Fruit fly (Drosophila melanogaster): ENCODE data around the gene bap.

Gene bap

dm6 chr3R:21378595-21378994, 10.1 kb upstream of the bap start, which contains the start of gene tin (continued):
- TF ChIP-seq chm (GFP tag; IDR thresholded peaks at IDR 0.05) (peak; percentile 97), Bgb (GFP tag; IDR thresholded peaks at IDR 0.05; ENCODE audit: partially characterized antibody) (peak; percentile 57), NfI (GFP tag; optimal IDR thresholded peaks at IDR 0.05) (peak; percentile 84), her (GFP tag; optimal IDR thresholded peaks at IDR 0.05) (no peak), Hr78 (GFP tag; optimal IDR thresholded peaks at IDR 0.05) (peak in 1 of 2 experiments; percentile 72), bigmax (GFP tag; optimal IDR thresholded peaks at IDR 0.05) (peak; percentile 32), lola (GFP tag; optimal IDR thresholded peaks at IDR 0.05) (peak in 1 of 3 experiments; percentile 95), maf-S (GFP tag; optimal IDR thresholded peaks at IDR 0.05) (peak; percentile 16), amos (GFP tag; IDR thresholded peaks at IDR 0.05; ENCODE audit: partially characterized antibody) (peak; percentile 69), CG32772 (GFP tag; IDR thresholded peaks at IDR 0.05) (peak; percentile 94), insv (GFP tag; optimal IDR thresholded peaks at IDR 0.05) (peak in 1 of 2 experiments; percentile 52), hth (optimal IDR thresholded peaks at IDR 0.05) (no peak), dm (GFP tag; optimal IDR thresholded peaks at IDR 0.05) (no peak), Opbp (GFP tag; IDR thresholded peaks at IDR 0.05; ENCODE audit: partially characterized antibody) (peak; percentile 59; the same call in 1 of the 3 replicates), GATAe (GFP tag; conservative IDR thresholded peaks at IDR 0.05) (peak; percentile 76), CG11696 (GFP tag; IDR thresholded peaks at IDR 0.05) (peak; percentile 84), CG9215 (GFP tag; IDR thresholded peaks at IDR 0.05) (no peak; the same call in 1 of the 2 replicates), gfzf (GFP tag; optimal IDR thresholded peaks at IDR 0.05) (no peak), Hr3 (GFP tag; optimal IDR thresholded peaks at IDR 0.05) (peak; percentile 85), br (optimal IDR thresholded peaks at IDR 0.05) (no peak), fd3F (GFP tag; optimal IDR thresholded peaks at IDR 0.05) (peak; percentile 78), CG31388 (GFP tag; optimal IDR thresholded peaks at IDR 0.05) (peak; percentile 72), cato (GFP tag; optimal IDR thresholded peaks at IDR 0.05; ENCODE audit: borderline replicate concordance) (peak; percentile 77), BEAF-32 (GFP tag; optimal IDR thresholded peaks at IDR 0.05) (peak; percentile 70), sima (GFP tag; optimal IDR thresholded peaks at IDR 0.05) (no peak), CG12659 (GFP tag; optimal IDR thresholded peaks at IDR 0.05) (peak; percentile 93), CG4730 (GFP tag; IDR thresholded peaks at IDR 0.05) (peak; percentile 94), Ssrp (tag; optimal IDR thresholded peaks at IDR 0.05) (peak; percentile 88), CG31365 (tag; optimal IDR thresholded peaks at IDR 0.05) (peak; percentile 50), abd-A (tag; optimal IDR thresholded peaks at IDR 0.05) (peak; percentile 41), da (GFP tag; optimal IDR thresholded peaks at IDR 0.05) (no peak), CG1024 (GFP tag; IDR thresholded peaks at IDR 0.05) (peak; percentile 90), ind (GFP tag; optimal IDR thresholded peaks at IDR 0.05) (peak; percentile 83), Drgx (GFP tag; IDR thresholded peaks at IDR 0.05) (peak; percentile 95), ash1 (GFP tag; optimal IDR thresholded peaks at IDR 0.05) (peak; percentile 62), Mrtf (GFP tag; IDR thresholded peaks at IDR 0.05) (peak; percentile 90; the same call in 2 of the 3 replicates), CG11398 (GFP tag; optimal IDR thresholded peaks at IDR 0.05) (no peak), pnt (GFP tag; optimal IDR thresholded peaks at IDR 0.05) (peak; percentile 36), HLH4C (GFP tag; IDR thresholded peaks at IDR 0.05; ENCODE audit: partially characterized antibody) (peak; percentile 47; the same call in 1 of the 3 replicates), Fer2 (tag; optimal IDR thresholded peaks at IDR 0.05) (peak; percentile 73), D (optimal IDR thresholded peaks at IDR 0.05) (no peak), D (GFP tag; optimal IDR thresholded peaks at IDR 0.05) (peak; percentile 85), chif (GFP tag; optimal IDR thresholded peaks at IDR 0.05) (peak; percentile 30 to 67), CG7556 (GFP tag; optimal IDR thresholded peaks at IDR 0.05) (peak; percentile 95), dpn (GFP tag; optimal IDR thresholded peaks at IDR 0.05) (peak; percentile 50 to 84), bsh (GFP tag; optimal IDR thresholded peaks at IDR 0.05) (peak; percentile 82 to 96), gce (GFP tag; IDR thresholded peaks at IDR 0.05) (peak; percentile 96), CG11093 (GFP tag; IDR thresholded peaks at IDR 0.05) (peak; percentile 87), Sin3A (optimal IDR thresholded peaks at IDR 0.05) (no peak), ERR (GFP tag; optimal IDR thresholded peaks at IDR 0.05) (peak; percentile 13), Dref (GFP tag; IDR thresholded peaks at IDR 0.05) (peak; percentile 39; the same call in 1 of the 2 replicates)
